Worm (Caenorhabditis elegans): ENCODE measurements around the gene T26C5.4.

T26C5.4 gene

DNA sequence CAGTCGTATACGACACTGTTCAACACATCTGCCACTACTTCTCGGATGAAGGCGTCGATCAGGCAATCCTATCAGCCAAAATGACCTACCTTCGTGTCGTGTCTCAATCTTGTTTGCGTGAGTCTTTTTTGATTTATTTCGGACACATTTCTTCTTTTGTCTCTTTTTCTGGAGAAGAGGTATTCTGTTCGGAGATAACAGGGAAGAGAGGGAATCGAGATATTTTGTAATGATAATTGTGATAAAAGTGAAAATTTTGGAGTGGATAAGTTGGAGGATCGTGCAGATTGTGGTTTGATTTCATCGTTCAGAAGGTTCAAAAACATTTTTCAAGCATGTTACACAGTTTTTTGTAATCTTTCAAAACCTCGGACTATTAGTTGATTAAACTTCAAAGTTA, 16.5 kb downstream of the T26C5.4 start:
- TF ChIP-seq mel-28 (tag; optimal IDR thresholded peaks at IDR 0.05; ENCODE audit: borderline replicate concordance) = no peak
- TF ChIP-seq hmg-20 (GFP tag; IDR thresholded peaks at IDR 0.05) = no peak
- no peak for TF ChIP-seq nfya-2 (GFP tag; IDR thresholded peaks at IDR 0.05)
- no peak for TF ChIP-seq repo-1 (tag; optimal IDR thresholded peaks at IDR 0.05)
- TF ChIP-seq egl-18 (GFP tag; IDR thresholded peaks at IDR 0.05) = no peak
- TF ChIP-seq attf-3 (GFP tag; conservative IDR thresholded peaks at IDR 0.05) = no peak
- no peak for TF ChIP-seq hlh-26 (GFP tag; conservative IDR thresholded peaks at IDR 0.05)
- no peak for TF ChIP-seq attf-5 (GFP tag; optimal IDR thresholded peaks at IDR 0.05)
- no peak for TF ChIP-seq lsl-1 (GFP tag; optimal IDR thresholded peaks at IDR 0.05)
- TF ChIP-seq sptf-2 (GFP tag; optimal IDR thresholded peaks at IDR 0.05) = no peak

DNA sequence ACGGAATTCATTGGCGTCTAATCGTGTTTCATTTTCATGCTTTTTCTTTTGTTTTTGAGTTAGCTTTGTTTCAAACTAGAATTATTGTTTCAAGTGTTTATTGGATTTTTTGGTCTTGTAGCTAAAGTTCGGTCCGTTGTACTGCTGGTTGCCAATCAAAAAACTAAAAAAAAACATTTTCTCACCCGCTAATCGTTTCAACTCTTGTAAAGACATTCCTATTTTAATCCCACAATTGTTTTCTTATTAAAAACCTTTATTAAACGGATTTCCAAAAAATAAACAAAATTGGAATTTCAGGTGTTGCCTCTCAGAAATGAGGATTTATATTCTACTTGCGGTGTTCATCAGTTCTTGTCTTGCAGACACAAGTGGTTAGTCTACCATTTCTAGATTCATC, 17.4 kb downstream of the T26C5.4 start, which contains the start of gene T26C5.2:
TSS of gene T26C5.2 (plus strand) at position 301 of the 400 bp plus-strand sequence.
- no peak for TF ChIP-seq let-607 (tag; optimal IDR thresholded peaks at IDR 0.05)

- TF ChIP-seq lin-26 (GFP tag; IDR thresholded peaks at IDR 0.05) = no peak
These were observed 17.8 kb downstream of the T26C5.4 start for ce11 chrII:9232493-9232892.

DNA sequence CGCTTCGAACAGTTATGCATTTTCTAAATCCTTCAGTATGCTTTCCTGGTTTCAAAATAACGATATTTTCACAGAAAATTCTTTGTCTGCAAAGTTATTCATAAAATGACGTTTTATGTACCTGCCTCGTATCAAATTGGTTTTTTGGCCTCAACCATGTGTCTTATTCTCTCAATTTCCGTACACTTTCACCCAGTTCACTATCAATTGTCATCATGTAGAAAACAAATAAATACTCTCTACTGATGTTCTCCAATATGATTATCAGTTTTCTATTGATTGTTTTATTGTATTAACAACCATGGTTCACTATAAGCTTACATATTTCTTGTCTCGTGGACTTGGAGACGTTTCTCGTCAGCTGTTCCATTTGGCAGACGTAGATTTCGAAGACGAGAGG, 19.1 kb downstream of the T26C5.4 start, which contains the start of gene gst-13:
TSS of gene gst-13 (plus strand) at position 218 of the 400 bp plus-strand sequence.
- TF ChIP-seq nhr-80 (tag; optimal IDR thresholded peaks at IDR 0.05) = peak; percentile 84
- TF ChIP-seq mes-4 (tag; optimal IDR thresholded peaks at IDR 0.05) = no peak
- no peak for TF ChIP-seq sdz-38 (tag; optimal IDR thresholded peaks at IDR 0.05)

ce11 chrII:9227134-9227533, 23.2 kb downstream of the T26C5.4 start, which contains the start of gene abu-14:
Gene abu-14, minus strand, starts transcription at chrII:9227214.
- TF ChIP-seq bed-2 (GFP tag; IDR thresholded peaks at IDR 0.05) (no peak), let-526 (GFP tag; IDR thresholded peaks at IDR 0.05) (no peak), zfh-2 (GFP tag; conservative IDR thresholded peaks at IDR 0.05) (peak; percentile 89), somi-1 (GFP tag; optimal IDR thresholded peaks at IDR 0.05) (no peak), egrh-3 (GFP tag; IDR thresholded peaks at IDR 0.05) (peak; percentile 54; the same call in 1 of the 2 replicates), ccch-3 (GFP tag; optimal IDR thresholded peaks at IDR 0.05) (no peak)

ce11 chrII:9222969-9223368, 27.4 kb downstream of the T26C5.4 start, which contains the start of gene ZK1067.3:
Gene ZK1067.3, plus strand, starts transcription at chrII:9223269.
- TF ChIP-seq ztf-25 (GFP tag; IDR thresholded peaks at IDR 0.05) (no peak), tlf-1 (GFP tag; optimal IDR thresholded peaks at IDR 0.05) (no peak), lin-54 (GFP tag; optimal IDR thresholded peaks at IDR 0.05) (no peak), lag-1 (GFP tag; IDR thresholded peaks at IDR 0.05) (no peak), sptf-2 (GFP tag; optimal IDR thresholded peaks at IDR 0.05) (no peak), athp-1 (tag; optimal IDR thresholded peaks at IDR 0.05) (no peak), madf-8 (GFP tag; conservative IDR thresholded peaks at IDR 0.05) (no peak), lsy-27 (tag; optimal IDR thresholded peaks at IDR 0.05; ENCODE audit: borderline replicate concordance, insufficient read depth) (no peak), sdz-38 (tag; optimal IDR thresholded peaks at IDR 0.05) (no peak)
